Worm (Caenorhabditis elegans): Measurements from ENCODE around the gene twk-40.

twk-40 gene

DNA sequence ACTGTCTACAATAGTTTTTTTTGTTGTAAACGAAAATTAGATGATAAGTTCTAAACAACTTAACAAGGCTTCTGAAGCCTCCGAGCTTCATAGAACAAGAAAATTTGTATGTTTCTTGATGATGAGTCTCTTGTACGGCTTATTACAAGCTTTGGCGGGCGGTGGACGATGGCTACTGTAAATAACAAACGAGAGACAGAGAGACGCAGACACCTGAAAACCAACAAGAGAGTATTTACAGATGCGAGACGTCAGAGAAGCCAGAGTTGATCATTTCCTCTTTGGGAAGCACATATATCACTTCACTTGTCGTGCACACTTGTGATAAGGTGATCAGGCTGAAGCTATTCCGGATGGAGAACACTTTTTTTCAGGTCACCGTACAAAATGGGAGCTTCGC, 38.6 kb upstream of the twk-40 start:
- TF ChIP-seq mdl-1 (tag; optimal IDR thresholded peaks at IDR 0.05) (no peak), blmp-1 (tag; optimal IDR thresholded peaks at IDR 0.05) (no peak), grh-1 (GFP tag; IDR thresholded peaks at IDR 0.05) (no peak), hlh-17 (GFP tag; optimal IDR thresholded peaks at IDR 0.05; ENCODE audit: borderline replicate concordance) (no peak), unc-86 (tag; optimal IDR thresholded peaks at IDR 0.05) (no peak), ztf-4 (tag; optimal IDR thresholded peaks at IDR 0.05) (no peak), swsn-7 (tag; optimal IDR thresholded peaks at IDR 0.05) (no peak), zag-1 (tag; optimal IDR thresholded peaks at IDR 0.05) (no peak), nhr-11 (tag; optimal IDR thresholded peaks at IDR 0.05) (no peak), sptf-1 (tag; optimal IDR thresholded peaks at IDR 0.05) (no peak), lir-3 (tag; optimal IDR thresholded peaks at IDR 0.05; ENCODE audit: poor library complexity) (no peak)

DNA sequence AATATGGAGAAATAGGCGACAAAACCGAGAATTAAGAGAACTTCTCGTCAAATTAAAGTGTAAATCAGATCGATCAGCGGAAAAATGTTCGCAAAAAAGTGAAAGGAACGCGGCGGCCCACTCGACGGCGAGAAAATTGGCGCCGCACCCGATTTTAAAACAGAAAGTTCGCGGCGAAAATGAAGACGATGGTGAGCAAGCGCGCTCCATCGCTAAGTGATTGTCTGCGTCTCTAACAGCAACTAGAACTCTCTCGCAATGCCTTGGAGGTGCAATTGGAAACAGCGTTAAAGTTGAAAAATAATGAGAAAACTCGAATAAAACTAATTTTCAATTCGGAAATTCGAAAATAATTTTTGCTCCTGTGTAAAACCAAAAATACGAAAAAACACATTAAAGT, 37.7 kb upstream of the twk-40 start:
- TF ChIP-seq mep-1 (tag; optimal IDR thresholded peaks at IDR 0.05) (peak; percentile 74), nhr-85 (tag) (no peak), unc-30 (tag; optimal IDR thresholded peaks at IDR 0.05) (no peak), elt-3 (tag; optimal IDR thresholded peaks at IDR 0.05) (peak in 1 of 6 experiments; percentile 12), lsy-2 (tag; optimal IDR thresholded peaks at IDR 0.05) (peak; percentile 71 to 79), unc-86 (tag; optimal IDR thresholded peaks at IDR 0.05) (peak; percentile 58), pax-3 (tag; optimal IDR thresholded peaks at IDR 0.05) (no peak), C16A3.4 (tag; optimal IDR thresholded peaks at IDR 0.05) (peak; percentile 65), sox-4 (tag; optimal IDR thresholded peaks at IDR 0.05) (no peak), fkh-4 (tag; optimal IDR thresholded peaks at IDR 0.05; ENCODE audit: borderline replicate concordance) (no peak), isw-1 (GFP tag; IDR thresholded peaks at IDR 0.05) (peak; percentile 42), egl-27 (tag; optimal IDR thresholded peaks at IDR 0.05) (no peak), sptf-1 (tag; optimal IDR thresholded peaks at IDR 0.05) (no peak), ceh-63 (GFP tag; optimal IDR thresholded peaks at IDR 0.05) (no peak), dpl-1 (GFP tag; optimal IDR thresholded peaks at IDR 0.05) (peak; percentile 79 to 87 (median 85)), lin-14 (GFP tag; optimal IDR thresholded peaks at IDR 0.05) (peak; percentile 78), blmp-1 (tag; optimal IDR thresholded peaks at IDR 0.05) (peak; percentile 98), ztf-4 (tag; optimal IDR thresholded peaks at IDR 0.05) (no peak), ceh-82 (tag; optimal IDR thresholded peaks at IDR 0.05) (peak; percentile 62 to 87 (median 70)), nhr-20 (tag; optimal IDR thresholded peaks at IDR 0.05) (peak; percentile 62), unc-130 (tag; optimal IDR thresholded peaks at IDR 0.05) (peak; percentile 77), lin-13 (GFP tag; optimal IDR thresholded peaks at IDR 0.05) (peak; percentile 50), C34B4.2 (tag; optimal IDR thresholded peaks at IDR 0.05) (no peak), aha-1 (tag; optimal IDR thresholded peaks at IDR 0.05) (no peak), jun-1 (tag; optimal IDR thresholded peaks at IDR 0.05) (peak; percentile 63), swsn-7 (tag; optimal IDR thresholded peaks at IDR 0.05) (peak; percentile 67), hpl-2 (GFP tag; optimal IDR thresholded peaks at IDR 0.05) (no peak), egl-13 (tag; optimal IDR thresholded peaks at IDR 0.05) (no peak), ets-5 (GFP tag; IDR thresholded peaks at IDR 0.05) (no peak), vab-15 (tag; optimal IDR thresholded peaks at IDR 0.05) (peak; percentile 57), nhr-76 (tag; optimal IDR thresholded peaks at IDR 0.05) (no peak), tbx-2 (tag; optimal IDR thresholded peaks at IDR 0.05) (peak; percentile 52), hlh-4 (tag; optimal IDR thresholded peaks at IDR 0.05) (no peak), nhr-19 (GFP tag; conservative IDR thresholded peaks at IDR 0.05) (peak; percentile 60), ceh-8 (GFP tag; optimal IDR thresholded peaks at IDR 0.05) (no peak), nhr-28 (tag; optimal IDR thresholded peaks at IDR 0.05) (no peak), mef-2 (tag; optimal IDR thresholded peaks at IDR 0.05) (no peak), fos-1 (tag; optimal IDR thresholded peaks at IDR 0.05) (peak; percentile 9), elt-2 (tag; optimal IDR thresholded peaks at IDR 0.05) (no peak), dsc-1 (tag; optimal IDR thresholded peaks at IDR 0.05) (peak; percentile 63), nhr-77 (tag; optimal IDR thresholded peaks at IDR 0.05) (no peak), nhr-90 (tag; optimal IDR thresholded peaks at IDR 0.05; ENCODE audit: poor library complexity) (peak; percentile 49), ceh-88 (GFP tag; IDR thresholded peaks at IDR 0.05) (no peak), unc-62 (GFP tag; optimal IDR thresholded peaks at IDR 0.05) (no peak), nhr-47 (tag; optimal IDR thresholded peaks at IDR 0.05) (peak; percentile 80)

Data from whole organism, L1 larva.